Fruit fly (Drosophila melanogaster) whole organism, embryonic: ENCODE data around the gene CG32147.

ENCODE experiments used
- CG10462 ChIP-seq: fragments of 200-800 bp; sonication (Bioruptor generic); optimal IDR thresholded peaks from 2 replicates; lab custom pipeline; 2016; ENCODE audit warnings: missing biosample characterization, missing genetic modification characterization
- CG11093 ChIP-seq: fragments of 200-800 bp; sonication (Bioruptor generic); IDR thresholded peaks from 3 replicates; pipeline ENCODE4 v1.3.6; 2022; ENCODE audit warnings: missing biosample characterization, missing genetic modification characterization
- CG11504 ChIP-seq: fragments of 200-800 bp; sonication (Bioruptor generic); optimal IDR thresholded peaks from 3 replicates; lab custom pipeline; 2019; ENCODE audit warnings: missing biosample characterization, mild to moderate bottlenecking, missing genetic modification characterization, moderate library complexity
- CG12155 ChIP-seq: fragments of 200-800 bp; sonication (Bioruptor generic); optimal IDR thresholded peaks from 3 replicates; lab custom pipeline; 2016; ENCODE audit warnings: missing biosample characterization, missing genetic modification characterization
- CG12219 ChIP-seq: fragments of 200-800 bp; sonication (Bioruptor generic); optimal IDR thresholded peaks from 3 replicates; lab custom pipeline; 2018; ENCODE audit warnings: missing biosample characterization, mild to moderate bottlenecking, missing genetic modification characterization
- CG13624 ChIP-seq: fragments of 200-800 bp; sonication (Bioruptor generic); optimal IDR thresholded peaks from 2 replicates; lab custom pipeline; 2016; ENCODE audit warnings: missing biosample characterization, missing genetic modification characterization
- CG14050 ChIP-seq: fragments of 200-800 bp; sonication (Bioruptor generic); IDR thresholded peaks from 3 replicates; pipeline ENCODE4 v1.3.6; 2022; ENCODE audit warnings: missing biosample characterization, missing genetic modification characterization
- CG1529 ChIP-seq: fragments of 200-800 bp; sonication (Bioruptor generic); optimal IDR thresholded peaks from 3 replicates; lab custom pipeline; 2018; ENCODE audit warnings: missing biosample characterization, missing genetic modification characterization
- CG1602 ChIP-seq: fragments of 200-800 bp; sonication (Bioruptor generic); optimal IDR thresholded peaks from 3 replicates; lab custom pipeline; 2016; ENCODE audit warnings: missing biosample characterization, missing genetic modification characterization
- CG1647 ChIP-seq: fragments of 200-800 bp; sonication (Bioruptor generic); optimal IDR thresholded peaks from 3 replicates; lab custom pipeline; 2016; ENCODE audit warnings: missing biosample characterization, missing genetic modification characterization
- CG16815 ChIP-seq: fragments of 200-800 bp; sonication (Bioruptor generic); optimal IDR thresholded peaks from 3 replicates; lab custom pipeline; 2017; ENCODE audit warnings: missing biosample characterization, mild to moderate bottlenecking, missing genetic modification characterization
- CG17829 ChIP-seq: fragments of 200-800 bp; optimal IDR thresholded peaks from 2 replicates; lab custom pipeline; 2019; ENCODE audit warnings: missing biosample characterization, mild to moderate bottlenecking, missing genetic modification characterization, moderate library complexity
- CG2199 ChIP-seq: fragments of 200-800 bp; sonication (Bioruptor generic); IDR thresholded peaks from 3 replicates; pipeline ENCODE4 v1.3.6; 2022; ENCODE audit warnings: missing biosample characterization, missing genetic modification characterization
- CG7271 ChIP-seq: fragments of 200-800 bp; sonication (Bioruptor generic); optimal IDR thresholded peaks from 2 replicates; lab custom pipeline; 2018; ENCODE audit warnings: missing biosample characterization, mild to moderate bottlenecking, missing genetic modification characterization, moderate library complexity
- CG7839 ChIP-seq: fragments of 200-800 bp; sonication (Bioruptor generic); optimal IDR thresholded peaks from 3 replicates; lab custom pipeline; 2018; ENCODE audit warnings: missing biosample characterization, mild to moderate bottlenecking, missing genetic modification characterization, moderate library complexity
- CG8089 ChIP-seq: fragments of 200-800 bp; sonication (Bioruptor generic); optimal IDR thresholded peaks from 3 replicates; lab custom pipeline; 2016; ENCODE audit warnings: missing biosample characterization, missing genetic modification characterization
- CG8765 ChIP-seq: fragments of 200-800 bp; sonication (Bioruptor generic); IDR thresholded peaks from 2 replicates; pipeline ENCODE4 v1.3.6; 2022; ENCODE audit warnings: missing biosample characterization, missing genetic modification characterization
- CG9727 ChIP-seq: fragments of 200-800 bp; sonication (Bioruptor generic); optimal IDR thresholded peaks from 3 replicates; lab custom pipeline; 2017; ENCODE audit warnings: missing biosample characterization, mild to moderate bottlenecking, missing genetic modification characterization
- Dbx ChIP-seq: fragments of 200-800 bp; sonication (Bioruptor generic); IDR thresholded peaks from 3 replicates; pipeline ENCODE4 v1.3.6; 2022; ENCODE audit warnings: missing biosample characterization, missing genetic modification characterization
- Dip3 ChIP-seq: fragments of 200-800 bp; sonication (Bioruptor generic); optimal IDR thresholded peaks from 3 replicates; lab custom pipeline; 2016; ENCODE audit warnings: missing biosample characterization, missing genetic modification characterization
- Dref ChIP-seq: fragments of 200-800 bp; sonication (Bioruptor generic); IDR thresholded peaks from 2 replicates; pipeline ENCODE4 v1.3.6; 2022; ENCODE audit warnings: missing biosample characterization, missing genetic modification characterization
- Gug ChIP-seq: fragments of 200-800 bp; sonication (Bioruptor generic); IDR thresholded peaks from 4 replicates; pipeline ENCODE4 v1.3.6; 2022; ENCODE audit warnings: missing biosample characterization, missing genetic modification characterization
- H2.0 ChIP-seq: fragments of 200-800 bp; sonication (Bioruptor generic); IDR thresholded peaks from 2 replicates; pipeline ENCODE4 v1.3.6; 2022; ENCODE audit warnings: missing biosample characterization, missing genetic modification characterization
- HmgZ ChIP-seq: fragments of 200-800 bp; sonication (Bioruptor generic); optimal IDR thresholded peaks from 2 replicates; lab custom pipeline; 2018; ENCODE audit warnings: missing biosample characterization, mild to moderate bottlenecking, missing genetic modification characterization
- MTF-1 ChIP-seq: fragments of 200-800 bp; sonication (Bioruptor generic); optimal IDR thresholded peaks from 2 replicates; lab custom pipeline; 2018; ENCODE audit warnings: missing biosample characterization, mild to moderate bottlenecking, missing genetic modification characterization, borderline replicate concordance
- Nf-YA ChIP-seq: fragments of 200-800 bp; sonication (Bioruptor generic); IDR thresholded peaks from 2 replicates; pipeline ENCODE4 v1.3.6; 2022; ENCODE audit warnings: missing biosample characterization, missing genetic modification characterization
- PHDP ChIP-seq: fragments of 200-800 bp; sonication (Bioruptor generic); optimal IDR thresholded peaks from 3 replicates; lab custom pipeline; 2018; ENCODE audit warnings: missing biosample characterization, mild to moderate bottlenecking, missing genetic modification characterization, moderate library complexity
- Side ChIP-seq: fragments of 200-800 bp; sonication (Bioruptor generic); optimal IDR thresholded peaks from 2 replicates; lab custom pipeline; 2016; ENCODE audit warnings: missing biosample characterization, missing genetic modification characterization
- Trl ChIP-seq, 3 experiments: fragments of >200 bp in 2 of 3; fragments of 200-800 bp in 1 of 3; sonication (Bioruptor generic) in 1 of 3; optimal IDR thresholded peaks; 2 replicates in 1 of 3; 3 replicates in 2 of 3; lab custom pipeline; 2016 to 2017; ENCODE audit warnings: missing biosample characterization in 1 of 3, missing genetic modification characterization in 1 of 3
- Xrp1 ChIP-seq: fragments of 200-800 bp; sonication (Bioruptor generic); IDR thresholded peaks from 2 replicates; pipeline ENCODE4 v1.3.6; 2022; ENCODE audit warnings: missing biosample characterization, missing genetic modification characterization
- ap ChIP-seq: fragments of 200-800 bp; sonication (Bioruptor generic); IDR thresholded peaks from 2 replicates; pipeline ENCODE4 v1.3.6; 2022; ENCODE audit warnings: missing biosample characterization, missing genetic modification characterization
- cad ChIP-seq: fragments of >200 bp; optimal IDR thresholded peaks from 2 replicates; lab custom pipeline; 2017; ENCODE audit warnings: missing biosample characterization, missing genetic modification characterization
- eve ChIP-seq, 2 experiments: fragments of >200 bp; optimal IDR thresholded peaks; 2 replicates each; lab custom pipeline; 2017; ENCODE audit warnings: missing biosample characterization in 2 of 2, missing genetic modification characterization in 2 of 2
- gce ChIP-seq: fragments of 200-800 bp; sonication (Bioruptor generic); IDR thresholded peaks from 3 replicates; pipeline ENCODE4 v1.3.6; 2022; ENCODE audit warnings: missing biosample characterization, missing genetic modification characterization
- gem ChIP-seq: fragments of 200-800 bp; sonication (Bioruptor generic); optimal IDR thresholded peaks from 2 replicates; lab custom pipeline; 2019; ENCODE audit warnings: missing biosample characterization, mild to moderate bottlenecking, missing genetic modification characterization, moderate library complexity
- ind ChIP-seq: fragments of 200-800 bp; sonication (Bioruptor generic); optimal IDR thresholded peaks from 3 replicates; lab custom pipeline; 2016; ENCODE audit warnings: missing biosample characterization, missing genetic modification characterization
- jigr1 ChIP-seq: fragments of 200-800 bp; sonication (Bioruptor generic); IDR thresholded peaks from 3 replicates; pipeline ENCODE4 v1.3.6; 2022; ENCODE audit warnings: missing biosample characterization, missing genetic modification characterization
- jumu ChIP-seq: fragments of 200-800 bp; sonication (Bioruptor generic); optimal IDR thresholded peaks from 3 replicates; lab custom pipeline; 2016; ENCODE audit warnings: missing biosample characterization, missing genetic modification characterization
- klu ChIP-seq: fragments of 200-800 bp; sonication (Bioruptor generic); IDR thresholded peaks from 2 replicates; pipeline ENCODE4 v1.3.6; 2022; ENCODE audit warnings: missing biosample characterization, missing genetic modification characterization
- onecut ChIP-seq: fragments of 200-800 bp; sonication (Bioruptor generic); IDR thresholded peaks from 2 replicates; pipeline ENCODE4 v1.3.6; 2022; ENCODE audit warnings: missing biosample characterization, missing genetic modification characterization
- phol ChIP-seq: fragments of 200-800 bp; sonication (Bioruptor generic); optimal IDR thresholded peaks from 3 replicates; lab custom pipeline; 2018; ENCODE audit warnings: missing biosample characterization, mild to moderate bottlenecking, missing genetic modification characterization, moderate library complexity
- prd ChIP-seq, 3 experiments: fragments of >200 bp in 2 of 3; fragments of 200-800 bp in 1 of 3; sonication (Bioruptor generic) in 1 of 3; optimal IDR thresholded peaks in 2 of 3; IDR thresholded peaks in 1 of 3; 2 replicates in 2 of 3; 3 replicates in 1 of 3; pipeline versions ENCODE4 v1.3.6 to Lab custom; 2017 to 2022; ENCODE audit warnings: missing biosample characterization in 1 of 3, missing genetic modification characterization in 1 of 3
- pzg ChIP-seq: fragments of 200-800 bp; sonication (Bioruptor generic); optimal IDR thresholded peaks from 3 replicates; lab custom pipeline; 2018; ENCODE audit warnings: missing biosample characterization, mild to moderate bottlenecking, missing genetic modification characterization, moderate library complexity
- salm ChIP-seq: fragments of 200-800 bp; sonication (Bioruptor generic); optimal IDR thresholded peaks from 2 replicates; lab custom pipeline; 2018; ENCODE audit warnings: missing biosample characterization, mild to moderate bottlenecking, missing genetic modification characterization
- sens-2 ChIP-seq: fragments of 200-800 bp; sonication (Bioruptor generic); IDR thresholded peaks from 2 replicates; pipeline ENCODE4 v1.3.6; 2022; ENCODE audit warnings: missing biosample characterization, missing genetic modification characterization
- sna ChIP-seq: fragments of 200-800 bp; sonication (Bioruptor generic); IDR thresholded peaks from 2 replicates; pipeline ENCODE4 v1.3.6; 2022; ENCODE audit warnings: missing biosample characterization, missing genetic modification characterization; ENCODE audit not compliant: partially characterized antibody
- vnd ChIP-seq: fragments of 200-800 bp; sonication (Bioruptor generic); IDR thresholded peaks from 3 replicates; pipeline ENCODE4 v1.3.6; 2022; ENCODE audit warnings: missing biosample characterization, missing genetic modification characterization; ENCODE audit not compliant: partially characterized antibody
- zen ChIP-seq: fragments of 200-800 bp; sonication (Bioruptor generic); optimal IDR thresholded peaks from 3 replicates; lab custom pipeline; 2018; ENCODE audit warnings: missing biosample characterization, mild to moderate bottlenecking, missing genetic modification characterization, moderate library complexity
- zen2 ChIP-seq: fragments of 200-800 bp; sonication (Bioruptor generic); IDR thresholded peaks from 3 replicates; pipeline ENCODE4 v1.3.6; 2022; ENCODE audit warnings: missing biosample characterization, missing genetic modification characterization; ENCODE audit not compliant: partially characterized antibody

The CG32147 gene

DNA sequence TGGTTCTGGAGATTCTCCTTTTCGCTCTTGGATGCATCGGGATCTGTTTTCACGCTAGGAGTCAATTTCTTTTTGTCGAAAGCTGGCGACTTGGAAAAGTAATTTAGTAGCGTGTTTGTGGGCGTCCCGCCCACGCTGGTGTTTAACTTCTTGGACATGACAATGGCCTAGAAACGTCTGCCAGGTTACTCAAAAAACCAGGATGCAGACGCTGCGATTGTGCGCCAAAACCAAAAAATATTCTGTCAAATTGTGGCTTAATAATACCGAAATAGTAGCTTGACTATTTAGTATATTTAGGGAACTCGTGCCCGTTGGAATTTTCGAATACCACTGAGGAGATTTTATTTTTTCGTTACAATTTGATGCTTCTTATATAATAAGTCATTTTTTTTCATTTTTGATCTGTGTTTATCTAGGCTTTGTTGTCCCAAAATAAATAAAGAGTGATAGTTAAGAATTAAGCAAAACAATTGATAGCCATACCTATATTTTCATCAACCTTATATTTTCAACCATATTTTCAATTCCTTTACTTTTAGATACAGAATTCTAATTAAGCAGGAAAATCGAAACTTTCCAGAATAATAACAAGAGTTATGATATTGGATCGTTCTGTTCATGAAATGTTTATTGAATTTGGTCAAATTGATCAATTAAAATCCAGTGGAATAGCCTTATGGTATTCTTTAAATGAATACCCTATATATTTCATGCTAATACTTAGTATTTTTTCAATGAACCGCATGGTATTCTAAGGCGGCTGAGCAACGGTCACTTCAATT, 14.7 kb upstream of the CG32147 start, which contains the start of the genes Msh6 and Prp31 (continued):
- TF ChIP-seq CG12155 (peak; percentile 69), CG7271 (tag; lab: Kevin White, UChicago) (no peak), ind (GFP tag; lab: Kevin White, UChicago) (peak; percentile 79), cad (GFP tag; lab: Kevin White, UChicago) (no peak), phol (tag; lab: Kevin White, UChicago) (peak; percentile 87), CG1529 (GFP tag; lab: Kevin White, UChicago) (peak; percentile 38), Nf-YA (GFP tag; lab: Robert Waterston, UW) (no peak), H2.0 (0 out of 2 replicates have a peak, but pooled peaks have one; percentile 32), jumu (GFP tag; lab: Kevin White, UChicago) (peak; percentile 50), zen2 (GFP tag; lab: Robert Waterston, UW) (no peak), CG10462 (GFP tag; lab: Kevin White, UChicago) (peak; percentile 38), sens-2 (GFP tag; lab: Robert Waterston, UW) (no peak), eve (GFP tag; optimal IDR thresholded peaks at IDR 0.05; lab: Kevin White, UChicago) (no peak), Side (peak; percentile 24), CG8765 (GFP tag; lab: Robert Waterston, UW) (no peak), pzg (peak; percentile 32), ap (GFP tag; lab: Robert Waterston, UW) (peak; percentile 61), CG2199 (GFP tag; lab: Robert Waterston, UW) (no peak), CG11504 (tag; lab: Kevin White, UChicago) (no peak), jigr1 (GFP tag; lab: Robert Waterston, UW) (no peak; the same call in 2 of the 3 replicates), Dip3 (GFP tag; lab: Kevin White, UChicago) (peak; percentile 70), Dbx (GFP tag; lab: Robert Waterston, UW) (peak; percentile 52; the same call in 2 of the 3 replicates), Gug (GFP tag; lab: Robert Waterston, UW) (no peak; the same call in 3 of the 4 replicates), Trl (optimal IDR thresholded peaks at IDR 0.05; lab: Kevin White, UChicago) (no peak), Trl (GFP tag; optimal IDR thresholded peaks at IDR 0.05; lab: Kevin White, UChicago) (no peak), MTF-1 (GFP tag; lab: Kevin White, UChicago) (no peak), gce (GFP tag; lab: Robert Waterston, UW) (no peak), CG1647 (GFP tag; lab: Kevin White, UChicago) (no peak), CG12219 (GFP tag; lab: Kevin White, UChicago) (no peak), HmgZ (tag; lab: Kevin White, UChicago) (peak; percentile 3), vnd (no peak), onecut (GFP tag; lab: Robert Waterston, UW) (peak; percentile 22; the same call in 1 of the 2 replicates), CG14050 (GFP tag; lab: Robert Waterston, UW) (peak; percentile 45; the same call in 2 of the 3 replicates), prd (optimal IDR thresholded peaks at IDR 0.05; lab: Kevin White, UChicago) (no peak), prd (GFP tag; IDR thresholded peaks at IDR 0.05; lab: Robert Waterston, UW) (peak; percentile 70), zen (peak; percentile 53), gem (tag; lab: Kevin White, UChicago) (no peak), CG13624 (GFP tag; lab: Kevin White, UChicago) (peak; percentile 57), CG1602 (GFP tag; lab: Kevin White, UChicago) (peak; percentile 78), CG8089 (GFP tag; lab: Kevin White, UChicago) (peak; percentile 18), PHDP (tag; lab: Kevin White, UChicago) (peak; percentile 66), salm (tag; lab: Kevin White, UChicago) (no peak), Dref (GFP tag; lab: Robert Waterston, UW) (no peak), CG16815 (peak; percentile 74), CG7839 (tag; lab: Kevin White, UChicago) (peak; percentile 82), CG11093 (GFP tag; lab: Robert Waterston, UW) (no peak), CG9727 (GFP tag; lab: Kevin White, UChicago) (peak; percentile 75), klu (GFP tag; lab: Robert Waterston, UW) (peak; percentile 53; the same call in 1 of the 2 replicates), sna (GFP tag; lab: Robert Waterston, UW) (no peak), CG17829 (tag; lab: Kevin White, UChicago) (peak; percentile 63), Xrp1 (GFP tag; lab: Robert Waterston, UW) (peak; percentile 40; the same call in 1 of the 2 replicates)
